Worm (Caenorhabditis elegans): ENCODE measurements around the gene ced-5.

DNA sequence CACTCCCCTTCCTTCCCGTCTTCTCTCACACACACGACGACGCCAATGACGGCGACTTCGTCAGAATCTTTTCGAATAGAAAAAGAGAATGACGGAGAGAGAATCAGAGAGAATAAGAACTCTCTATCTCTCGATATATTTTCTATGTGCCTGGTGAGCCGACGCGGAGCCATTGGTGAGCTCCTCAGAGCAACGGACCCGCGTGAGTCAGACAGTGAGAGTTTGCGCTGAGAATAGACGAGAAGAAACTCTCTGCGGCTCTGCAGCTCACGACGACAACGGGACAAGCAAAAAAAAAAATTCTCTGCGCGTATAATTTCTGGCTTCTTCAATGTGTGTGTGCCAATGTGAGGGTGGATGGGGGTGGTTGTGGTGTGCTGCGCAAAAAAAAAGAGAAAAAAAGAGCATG lies 16.0 kb downstream of the ced-5 start:
- TF ChIP-seq ref-1 (GFP tag; conservative IDR thresholded peaks at IDR 0.05) = no peak
- TF ChIP-seq tab-1 (GFP tag; IDR thresholded peaks at IDR 0.05) = no peak
- no peak for TF ChIP-seq klf-2 (GFP tag; conservative IDR thresholded peaks at IDR 0.05)
- no peak for TF ChIP-seq T22C8.4 (GFP tag; IDR thresholded peaks at IDR 0.05)
- no peak for TF ChIP-seq flt-1 (GFP tag; IDR thresholded peaks at IDR 0.05)
- TF ChIP-seq ztf-23 (GFP tag; IDR thresholded peaks at IDR 0.05) = 0 out of 2 replicates have a peak, but pooled peaks have one; percentile 43
